Worm (Caenorhabditis elegans) whole organism, mixed stage, embryonic: Measurements from ENCODE around the gene F22F7.12.

Experiments
- blmp-1 ChIP-seq: fragments of 150-350 bp; optimal IDR thresholded peaks from 2 replicates; lab custom pipeline; 2014; ENCODE audit warnings: missing biosample characterization, missing genetic modification characterization
- ceh-43 ChIP-seq: fragments of 200-800 bp; sonication (Bioruptor generic); optimal IDR thresholded peaks from 2 replicates; lab custom pipeline; 2018; ENCODE audit warnings: mild to moderate bottlenecking, missing genetic modification characterization, moderate library complexity, missing compliant biosample characterization
- elt-3 ChIP-seq: fragments of 150-350 bp; optimal IDR thresholded peaks from 2 replicates; lab custom pipeline; 2014; ENCODE audit warnings: missing biosample characterization, missing genetic modification characterization
- flh-1 ChIP-seq: fragments of 200-800 bp; sonication (Bioruptor generic); optimal IDR thresholded peaks from 2 replicates; lab custom pipeline; 2018; ENCODE audit warnings: mild to moderate bottlenecking, missing genetic modification characterization, moderate library complexity, missing compliant biosample characterization
- mep-1 ChIP-seq: fragments of 150-350 bp; optimal IDR thresholded peaks from 2 replicates; lab custom pipeline; 2017; ENCODE audit warnings: missing biosample characterization, missing genetic modification reagents, missing genetic modification characterization, inconsistent platforms
- mls-2 ChIP-seq: sonication (generic microtip); optimal IDR thresholded peaks from 2 replicates; lab custom pipeline; 2016; ENCODE audit warnings: mild to moderate bottlenecking, missing genetic modification characterization, moderate library complexity, missing compliant biosample characterization
- nhr-28 ChIP-seq: fragments of 150-350 bp; optimal IDR thresholded peaks from 2 replicates; lab custom pipeline; 2014; ENCODE audit warnings: missing biosample characterization, missing genetic modification characterization
- sptf-1 ChIP-seq: sonication (generic microtip); optimal IDR thresholded peaks from 2 replicates; lab custom pipeline; 2017; ENCODE audit warnings: mild to moderate bottlenecking, missing genetic modification characterization, moderate library complexity, missing compliant biosample characterization
- unc-62 ChIP-seq: fragments of 150-350 bp; optimal IDR thresholded peaks from 2 replicates; lab custom pipeline; 2014; ENCODE audit warnings: missing biosample characterization, missing genetic modification reagents, missing genetic modification characterization

DNA sequence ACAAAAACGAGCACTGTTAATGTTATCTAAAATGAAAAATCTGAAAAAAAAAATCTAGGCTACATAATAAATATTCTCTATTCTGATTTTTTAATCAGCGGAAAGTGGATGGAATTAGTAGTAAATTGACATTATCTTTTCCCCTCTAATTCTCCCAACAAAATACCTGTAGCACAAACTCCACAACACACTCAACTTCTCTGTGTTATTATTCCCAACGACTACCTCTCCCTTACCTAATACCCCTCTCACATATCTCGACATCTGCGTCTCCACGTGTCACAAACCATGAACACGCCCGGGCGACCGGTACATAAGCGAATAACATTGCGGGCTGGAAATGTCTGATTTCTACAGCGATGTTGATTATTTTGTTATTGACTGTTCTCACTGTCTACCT, 38.9 kb upstream of the F22F7.12 start, which contains the start of gene cyp-33C2:
- TF ChIP-seq mep-1 (no peak), mls-2 (tag; lab: Kevin White, UChicago) (no peak), blmp-1 (tag; lab: Kevin White, UChicago) (no peak), unc-62 (GFP tag; lab: Kevin White, UChicago) (no peak), nhr-28 (no peak), flh-1 (GFP tag; lab: Kevin White, UChicago) (no peak), elt-3 (tag; lab: Kevin White, UChicago) (no peak), sptf-1 (tag; lab: Kevin White, UChicago) (no peak), ceh-43 (GFP tag; lab: Kevin White, UChicago) (no peak)
